Worm (Caenorhabditis elegans): ENCODE results near the gene gck-3.

DNA sequence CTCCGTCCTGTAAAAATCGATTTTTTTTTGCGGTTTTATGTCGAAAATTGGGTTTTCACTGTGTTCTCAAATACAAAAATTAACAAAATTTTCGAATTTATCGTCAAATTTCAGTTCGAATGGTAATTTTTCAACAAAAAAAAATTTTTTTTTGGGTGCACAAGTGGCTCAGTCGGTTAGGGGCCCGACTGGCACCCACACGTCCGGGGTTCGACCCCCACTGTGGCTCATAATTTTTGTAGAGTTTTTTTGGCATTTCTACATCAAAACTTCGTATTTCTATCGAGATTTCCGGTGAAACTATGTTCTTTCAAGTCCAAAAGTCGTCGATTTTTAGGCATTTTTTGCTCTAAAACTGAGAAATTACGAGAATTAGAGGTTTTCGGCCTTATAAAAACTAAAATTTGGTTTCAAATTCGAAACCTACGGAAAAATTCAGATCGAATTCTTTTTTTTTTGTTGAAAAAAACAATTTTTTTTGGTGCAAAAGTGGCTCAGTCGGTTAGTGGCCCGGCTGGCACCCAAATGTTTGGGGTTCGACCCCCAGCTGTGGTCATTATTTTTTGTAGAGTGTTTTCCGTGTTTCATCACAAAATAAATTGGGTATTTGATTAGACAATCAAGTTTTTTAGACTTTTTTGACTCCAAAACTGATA is 18.5 kb downstream of the gck-3 start:
- no peak for TF ChIP-seq zag-1 (tag; optimal IDR thresholded peaks at IDR 0.05)
- no peak for TF ChIP-seq ceh-28 (tag; optimal IDR thresholded peaks at IDR 0.05)
- no peak for TF ChIP-seq egl-27 (tag; optimal IDR thresholded peaks at IDR 0.05)
- no peak for TF ChIP-seq pqm-1 (tag; optimal IDR thresholded peaks at IDR 0.05)
- no peak for TF ChIP-seq elt-2 (tag; optimal IDR thresholded peaks at IDR 0.05)
- TF ChIP-seq ztf-11 (tag; optimal IDR thresholded peaks at IDR 0.05) = no peak
- TF ChIP-seq fos-1 (tag; optimal IDR thresholded peaks at IDR 0.05) = no peak
- TF ChIP-seq unc-39 (tag; optimal IDR thresholded peaks at IDR 0.05) = no peak
